Fruit fly (Drosophila melanogaster) whole organism, prepupa: Measurements from ENCODE around the gene CG10841.
A peak's percentile ranks its signal among the peaks of the same experiment; 100 is the strongest.

Experiments
- Blimp-1 ChIP-seq: fragments of 200-800 bp; sonication (Bioruptor generic); optimal IDR thresholded peaks from 3 replicates; lab custom pipeline; 2017; ENCODE audit warnings: missing biosample characterization, missing genetic modification characterization, mild to moderate bottlenecking, moderate library complexity, missing genetic modification reagents
- CG10631 ChIP-seq: fragments of 200-800 bp; sonication (Bioruptor generic); optimal IDR thresholded peaks from 2 replicates; lab custom pipeline; 2016; ENCODE audit warnings: missing biosample characterization, missing genetic modification characterization
- CG10669 ChIP-seq: fragments of 200-800 bp; sonication (Bioruptor generic); optimal IDR thresholded peaks from 3 replicates; lab custom pipeline; 2018; ENCODE audit warnings: missing biosample characterization, mild to moderate bottlenecking, missing genetic modification characterization, moderate library complexity
- CG15336 ChIP-seq: fragments of 200-800 bp; sonication (Bioruptor generic); IDR thresholded peaks from 2 replicates; pipeline ENCODE4 v1.3.6; 2022; ENCODE audit warnings: missing biosample characterization, missing genetic modification characterization
- CG1621 ChIP-seq: fragments of 200-800 bp; sonication (Bioruptor generic); optimal IDR thresholded peaks from 3 replicates; lab custom pipeline; 2018; ENCODE audit warnings: missing biosample characterization, mild to moderate bottlenecking, missing genetic modification characterization
- CG16779 ChIP-seq: fragments of 200-800 bp; sonication (Bioruptor generic); optimal IDR thresholded peaks from 3 replicates; lab custom pipeline; 2017; ENCODE audit warnings: missing biosample characterization, mild to moderate bottlenecking, missing genetic modification characterization
- CG32006 ChIP-seq: fragments of 200-800 bp; sonication (Bioruptor generic); optimal IDR thresholded peaks from 3 replicates; lab custom pipeline; 2017; ENCODE audit warnings: missing biosample characterization, mild to moderate bottlenecking, missing genetic modification characterization
- CG4318 ChIP-seq: fragments of 200-800 bp; sonication (Bioruptor generic); optimal IDR thresholded peaks from 3 replicates; lab custom pipeline; 2017; ENCODE audit warnings: missing biosample characterization, mild to moderate bottlenecking, missing genetic modification characterization
- CG6163 ChIP-seq: fragments of 200-800 bp; sonication (Bioruptor generic); IDR thresholded peaks from 3 replicates; pipeline ENCODE4 v1.3.6; 2022; ENCODE audit warnings: missing biosample characterization, missing genetic modification characterization
- CG6276 ChIP-seq: fragments of 200-800 bp; sonication (Bioruptor generic); optimal IDR thresholded peaks from 2 replicates; lab custom pipeline; 2017; ENCODE audit warnings: missing biosample characterization, mild to moderate bottlenecking, missing genetic modification characterization
- CG6792 ChIP-seq: fragments of 200-800 bp; sonication (Bioruptor generic); optimal IDR thresholded peaks from 3 replicates; lab custom pipeline; 2016; ENCODE audit warnings: missing biosample characterization, missing genetic modification characterization
- CG6808 ChIP-seq: fragments of 200-800 bp; sonication (Bioruptor generic); optimal IDR thresholded peaks from 3 replicates; lab custom pipeline; 2017; ENCODE audit warnings: missing biosample characterization, missing genetic modification characterization, mild to moderate bottlenecking, moderate library complexity, missing genetic modification reagents
- CG6854 ChIP-seq: fragments of 200-800 bp; sonication (Bioruptor generic); optimal IDR thresholded peaks from 2 replicates; lab custom pipeline; 2017; ENCODE audit warnings: missing biosample characterization, mild to moderate bottlenecking, missing genetic modification characterization
- CG8119 ChIP-seq: fragments of 200-800 bp; sonication (Bioruptor generic); IDR thresholded peaks from 3 replicates; pipeline ENCODE4 v1.3.6; 2022; ENCODE audit warnings: missing biosample characterization, missing genetic modification characterization
- CG8319 ChIP-seq: fragments of 200-800 bp; sonication (Bioruptor generic); optimal IDR thresholded peaks from 3 replicates; lab custom pipeline; 2016; ENCODE audit warnings: missing biosample characterization, missing genetic modification characterization
- CG8632 ChIP-seq: fragments of 200-800 bp; sonication (Bioruptor generic); optimal IDR thresholded peaks from 3 replicates; lab custom pipeline; 2016; ENCODE audit warnings: missing biosample characterization, missing genetic modification characterization
- CG9139 ChIP-seq: fragments of 200-800 bp; sonication (Bioruptor generic); optimal IDR thresholded peaks from 3 replicates; lab custom pipeline; 2017; ENCODE audit warnings: missing biosample characterization, mild to moderate bottlenecking, missing genetic modification characterization
- Eip78C ChIP-seq: fragments of 200-800 bp; sonication (Bioruptor generic); peaks from one replicate; lab custom pipeline; 2016; ENCODE audit warnings: missing biosample characterization, missing genetic modification characterization
- Hr39 ChIP-seq: fragments of 200-800 bp; sonication (Bioruptor generic); optimal IDR thresholded peaks from 2 replicates; lab custom pipeline; 2016; ENCODE audit warnings: missing biosample characterization, missing genetic modification characterization
- Hr4 ChIP-seq: fragments of 200-800 bp; sonication (Bioruptor generic); optimal IDR thresholded peaks from 3 replicates; lab custom pipeline; 2016; ENCODE audit warnings: missing biosample characterization, missing genetic modification characterization
- Lpt ChIP-seq: fragments of 200-800 bp; sonication (Bioruptor generic); optimal IDR thresholded peaks from 3 replicates; lab custom pipeline; 2016; ENCODE audit warnings: missing biosample characterization, missing genetic modification characterization
- Met ChIP-seq: fragments of 200-800 bp; sonication (Bioruptor generic); optimal IDR thresholded peaks from 3 replicates; lab custom pipeline; 2016; ENCODE audit warnings: missing biosample characterization, missing genetic modification characterization
- OdsH ChIP-seq: fragments of 200-800 bp; sonication (Bioruptor generic); optimal IDR thresholded peaks from 3 replicates; lab custom pipeline; 2016; ENCODE audit warnings: missing biosample characterization, missing genetic modification characterization
- Sox15 ChIP-seq: fragments of 200-800 bp; sonication (Bioruptor generic); optimal IDR thresholded peaks from 3 replicates; lab custom pipeline; 2016; ENCODE audit warnings: missing biosample characterization, missing genetic modification characterization
- acj6 ChIP-seq: fragments of 200-800 bp; sonication (Bioruptor generic); optimal IDR thresholded peaks from 3 replicates; lab custom pipeline; 2016; ENCODE audit warnings: missing biosample characterization, missing genetic modification characterization
- cyc ChIP-seq: fragments of 200-800 bp; sonication (Bioruptor generic); optimal IDR thresholded peaks from 3 replicates; lab custom pipeline; 2016; ENCODE audit warnings: missing biosample characterization, missing genetic modification characterization
- dac ChIP-seq: fragments of 200-800 bp; sonication (Bioruptor generic); optimal IDR thresholded peaks from 2 replicates; lab custom pipeline; 2017; ENCODE audit warnings: missing biosample characterization, mild to moderate bottlenecking, missing genetic modification characterization
- dsx ChIP-seq: fragments of 200-800 bp; optimal IDR thresholded peaks from 3 replicates; lab custom pipeline; 2019; ENCODE audit warnings: missing biosample characterization, mild to moderate bottlenecking, missing genetic modification characterization, moderate library complexity; ENCODE audit not compliant: poor library complexity, severe bottlenecking
- eg ChIP-seq: fragments of 200-800 bp; sonication (Bioruptor generic); IDR thresholded peaks from 3 replicates; pipeline ENCODE4 v1.3.6; 2022; ENCODE audit warnings: missing biosample characterization, missing genetic modification characterization
- esn ChIP-seq: fragments of 200-800 bp; sonication (Bioruptor generic); optimal IDR thresholded peaks from 2 replicates; lab custom pipeline; 2016; ENCODE audit warnings: missing biosample characterization, mild to moderate bottlenecking, missing genetic modification characterization, moderate library complexity
- fd59A ChIP-seq: fragments of 200-800 bp; sonication (Bioruptor generic); optimal IDR thresholded peaks from 2 replicates; lab custom pipeline; 2017; ENCODE audit warnings: missing biosample characterization, mild to moderate bottlenecking, missing genetic modification characterization, missing genetic modification reagents
- net ChIP-seq: fragments of 200-800 bp; sonication (Bioruptor generic); optimal IDR thresholded peaks from 3 replicates; lab custom pipeline; 2016; ENCODE audit warnings: missing biosample characterization, missing genetic modification characterization
- pdm3 ChIP-seq: fragments of 200-800 bp; sonication (Bioruptor generic); optimal IDR thresholded peaks from 3 replicates; lab custom pipeline; 2016; ENCODE audit warnings: missing biosample characterization, missing genetic modification characterization
- spab ChIP-seq: fragments of 200-800 bp; sonication (Bioruptor generic); optimal IDR thresholded peaks from 2 replicates; lab custom pipeline; 2017; ENCODE audit warnings: missing biosample characterization, mild to moderate bottlenecking, missing genetic modification characterization, missing genetic modification reagents
- ss ChIP-seq, 2 experiments: fragments of 200-800 bp; sonication (Bioruptor generic); optimal IDR thresholded peaks; 2 replicates in 1 of 2; 3 replicates in 1 of 2; lab custom pipeline; 2017 to 2018; ENCODE audit warnings: mild to moderate bottlenecking in 2 of 2, missing biosample characterization in 2 of 2, missing genetic modification characterization in 2 of 2, moderate library complexity in 1 of 2
- svp ChIP-seq: fragments of 200-800 bp; sonication (Bioruptor generic); peaks from one replicate; lab custom pipeline; 2016; ENCODE audit warnings: missing biosample characterization, missing genetic modification characterization
- topi ChIP-seq: fragments of 200-800 bp; sonication (Bioruptor generic); optimal IDR thresholded peaks from 3 replicates; lab custom pipeline; 2016; ENCODE audit warnings: missing biosample characterization, missing genetic modification characterization
- vri ChIP-seq: fragments of 200-800 bp; sonication (Bioruptor generic); optimal IDR thresholded peaks from 3 replicates; lab custom pipeline; 2016; ENCODE audit warnings: missing biosample characterization, mild to moderate bottlenecking, missing genetic modification characterization

Gene CG10841

dm6 chr3R:13600539-13600938, 31.2 kb upstream of the CG10841 start:
- no peak for TF ChIP-seq Met
- peak; percentile 12 for TF ChIP-seq Eip78C (GFP tag; lab: Kevin White, UChicago)
- TF ChIP-seq CG32006, result peak; percentile 8
- no peak for TF ChIP-seq Hr4 (GFP tag; lab: Kevin White, UChicago)
- TF ChIP-seq svp (GFP tag; lab: Kevin White, UChicago), result peak; percentile 14

DNA sequence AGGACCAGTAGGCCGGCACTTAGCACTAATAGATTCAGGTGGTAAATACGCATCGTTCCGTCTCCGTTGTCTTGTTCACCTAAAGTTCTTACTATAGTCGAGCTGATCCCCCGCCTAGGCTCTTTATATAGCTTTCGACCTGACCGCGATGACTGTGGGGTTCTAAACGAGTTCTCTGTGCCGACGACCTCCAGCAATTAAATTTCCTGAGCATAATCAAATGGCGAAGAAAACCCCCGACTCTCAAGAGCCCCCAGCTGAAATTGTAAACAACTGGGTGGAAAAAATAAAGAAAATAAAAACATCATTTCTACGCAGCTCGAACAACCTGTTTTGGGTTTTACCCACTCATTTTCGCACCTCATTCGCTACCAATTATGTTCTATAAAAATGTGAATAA, 22.6 kb upstream of the CG10841 start, which contains the start of gene CG9759:
TSS of gene CG9759 (minus strand) at position 101 of the 400 bp plus-strand sequence.
- TF ChIP-seq Hr4 (GFP tag; lab: Kevin White, UChicago) (no peak), CG8632 (GFP tag; lab: Kevin White, UChicago) (no peak), CG6792 (GFP tag; lab: Kevin White, UChicago) (no peak), CG4318 (GFP tag; lab: Kevin White, UChicago) (no peak), spab (no peak), ss (GFP tag; optimal IDR thresholded peaks at IDR 0.05; lab: Kevin White, UChicago) (no peak), CG6854 (GFP tag; lab: Kevin White, UChicago) (no peak), net (GFP tag; lab: Kevin White, UChicago) (no peak), Met (no peak), dsx (GFP tag; lab: Kevin White, UChicago) (no peak), CG8319 (GFP tag; lab: Kevin White, UChicago) (no peak), Blimp-1 (no peak), Sox15 (GFP tag; lab: Kevin White, UChicago) (no peak), acj6 (no peak)

dm6 chr3R:13612333-13612732, 19.4 kb upstream of the CG10841 start, which contains the start of gene CG9757:
Gene CG9757, minus strand, starts transcription at chr3R:13612433.
- TF ChIP-seq net (GFP tag; lab: Kevin White, UChicago), result no peak

DNA sequence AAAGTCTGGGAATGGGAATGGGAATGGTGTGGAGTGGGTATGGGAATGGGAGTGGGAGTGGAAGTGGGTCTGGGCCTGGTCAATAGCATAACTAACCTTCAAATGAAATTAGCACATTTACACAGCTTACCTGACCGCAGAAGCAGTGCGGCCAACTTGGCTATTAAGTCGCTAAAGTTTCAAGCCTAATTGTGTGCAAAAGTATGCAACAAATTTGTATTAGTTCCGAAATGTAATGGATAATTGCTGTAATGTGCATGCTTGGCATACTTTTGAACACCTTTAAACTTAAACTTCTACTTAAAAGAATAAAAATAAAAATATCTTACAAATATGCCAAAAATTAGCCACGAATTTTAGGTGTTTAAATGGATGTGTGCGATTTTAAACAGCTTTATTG, 16.7 kb upstream of the CG10841 start:
- no peak for TF ChIP-seq OdsH (GFP tag; lab: Kevin White, UChicago)
- TF ChIP-seq dsx (GFP tag; lab: Kevin White, UChicago), result no peak
- no peak for TF ChIP-seq dac (GFP tag; lab: Kevin White, UChicago)
- no peak for TF ChIP-seq Met
- TF ChIP-seq Hr4 (GFP tag; lab: Kevin White, UChicago), result no peak
- no peak for TF ChIP-seq CG10631
- no peak for TF ChIP-seq topi

DNA sequence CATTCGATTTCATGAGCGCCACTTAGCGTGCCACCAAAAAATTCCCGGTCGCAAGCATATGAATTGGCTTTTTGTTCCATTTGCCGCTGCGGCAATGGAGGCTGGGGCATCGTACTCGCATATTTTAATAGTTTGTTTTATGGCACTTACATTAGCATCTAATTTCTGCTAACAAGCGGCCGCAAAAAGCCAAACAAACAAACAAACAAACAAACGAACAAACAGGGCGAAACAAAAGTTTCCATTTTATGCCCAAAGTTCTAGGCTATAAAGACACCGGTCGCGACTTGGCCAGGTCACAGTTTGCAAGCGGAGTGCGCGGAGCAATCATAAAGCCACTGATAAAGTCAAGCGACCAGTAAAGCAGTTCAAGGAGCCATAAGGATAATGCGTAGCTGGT, 16.1 kb upstream of the CG10841 start, which contains the start of gene CG9269:
TSS of gene CG9269 (plus strand) at position 301 of the 400 bp plus-strand sequence.
- TF ChIP-seq Lpt (GFP tag; lab: Kevin White, UChicago) (no peak), CG1621 (no peak), Hr4 (GFP tag; lab: Kevin White, UChicago) (no peak), eg (no peak), CG6792 (GFP tag; lab: Kevin White, UChicago) (no peak), Hr39 (GFP tag; lab: Kevin White, UChicago) (no peak), CG15336 (GFP tag; lab: Robert Waterston, UW) (no peak), ss (GFP tag; optimal IDR thresholded peaks at IDR 0.05; lab: Kevin White, UChicago) (no peak), cyc (GFP tag; lab: Kevin White, UChicago) (no peak), CG8119 (no peak), fd59A (no peak), CG16779 (tag; lab: Kevin White, UChicago) (no peak), Sox15 (GFP tag; lab: Kevin White, UChicago) (no peak), esn (no peak), svp (GFP tag; lab: Kevin White, UChicago) (no peak), CG9139 (GFP tag; lab: Kevin White, UChicago) (no peak)

DNA sequence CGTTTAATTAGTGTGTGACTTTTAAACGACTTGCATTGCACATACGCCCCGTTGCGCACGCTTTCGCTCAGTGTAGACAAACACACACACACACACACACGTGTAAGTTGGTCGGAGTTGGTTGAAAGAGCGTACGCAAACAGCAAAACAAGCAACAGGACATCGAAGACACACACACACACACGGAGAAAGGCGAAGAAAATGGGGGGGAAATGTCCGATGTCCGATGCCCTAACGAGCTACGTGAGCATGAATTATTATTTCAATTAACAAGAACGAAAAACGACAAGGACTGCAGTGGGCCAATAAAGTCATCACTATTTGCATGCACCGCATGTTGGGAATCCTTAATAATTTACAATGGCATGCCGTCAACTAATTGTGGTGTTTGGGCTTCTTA, 14.5 kb upstream of the CG10841 start:
- TF ChIP-seq CG32006 (no peak), pdm3 (no peak), CG10631 (no peak), vri (no peak), CG6163 (GFP tag; lab: Robert Waterston, UW) (no peak), Hr39 (GFP tag; lab: Kevin White, UChicago) (no peak), topi (no peak), acj6 (no peak), Lpt (GFP tag; lab: Kevin White, UChicago) (no peak), dac (GFP tag; lab: Kevin White, UChicago) (no peak), CG6276 (GFP tag; lab: Kevin White, UChicago) (no peak), CG6808 (GFP tag; lab: Kevin White, UChicago) (no peak), CG10669 (GFP tag; lab: Kevin White, UChicago) (no peak)
